Fruit fly (Drosophila melanogaster): ENCODE results near the gene CG32640.
"Not testable (repeated sequence)": the region's sequence is repeated elsewhere in the genome, so short reads cannot be mapped to it uniquely, and the experiment has no call there.

Gene CG32640

DNA sequence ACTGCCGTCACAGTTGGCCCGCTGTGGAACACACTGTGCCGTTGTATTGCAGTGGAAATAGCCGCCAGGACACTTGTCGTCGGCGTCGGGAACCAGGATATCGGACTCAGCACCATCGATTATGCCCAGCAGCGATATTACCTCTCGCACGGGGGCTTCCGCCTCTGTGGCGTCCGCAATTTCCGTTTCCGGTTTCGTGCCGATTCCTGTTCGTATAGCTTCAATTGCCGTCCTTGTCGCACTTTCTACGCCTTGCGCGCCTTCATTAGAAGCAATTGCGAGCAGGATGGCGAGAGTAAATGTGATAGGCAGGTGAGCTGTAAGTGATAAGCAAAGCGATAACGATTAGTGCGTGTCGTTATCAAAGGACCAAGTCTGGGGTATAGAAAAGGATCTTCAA, 4.9 kb upstream of the CG32640 start:
- TF ChIP-seq CG9705 (GFP tag; optimal IDR thresholded peaks at IDR 0.05) (no peak), ey (GFP tag; optimal IDR thresholded peaks at IDR 0.05) (no peak), h (GFP tag; optimal IDR thresholded peaks at IDR 0.05) (no peak), Dfd (GFP tag; optimal IDR thresholded peaks at IDR 0.05) (no peak), fru (GFP tag; optimal IDR thresholded peaks at IDR 0.05) (no peak), OdsH (GFP tag; optimal IDR thresholded peaks at IDR 0.05) (no peak), rgr (GFP tag; optimal IDR thresholded peaks at IDR 0.05) (no peak), N (GFP tag; optimal IDR thresholded peaks at IDR 0.05) (no peak), HLH106 (tag; optimal IDR thresholded peaks at IDR 0.05) (no peak), brk (GFP tag; optimal IDR thresholded peaks at IDR 0.05) (no peak), br (GFP tag; optimal IDR thresholded peaks at IDR 0.05) (no peak), Hr78 (GFP tag; optimal IDR thresholded peaks at IDR 0.05) (no peak), Abd-B (GFP tag; optimal IDR thresholded peaks at IDR 0.05) (no peak), GATAd (GFP tag; optimal IDR thresholded peaks at IDR 0.05) (no peak), dsf (GFP tag; optimal IDR thresholded peaks at IDR 0.05; ENCODE audit: borderline replicate concordance) (no peak), Hr83 (GFP tag; optimal IDR thresholded peaks at IDR 0.05; ENCODE audit: poor library complexity, severe bottlenecking) (no peak)

DNA sequence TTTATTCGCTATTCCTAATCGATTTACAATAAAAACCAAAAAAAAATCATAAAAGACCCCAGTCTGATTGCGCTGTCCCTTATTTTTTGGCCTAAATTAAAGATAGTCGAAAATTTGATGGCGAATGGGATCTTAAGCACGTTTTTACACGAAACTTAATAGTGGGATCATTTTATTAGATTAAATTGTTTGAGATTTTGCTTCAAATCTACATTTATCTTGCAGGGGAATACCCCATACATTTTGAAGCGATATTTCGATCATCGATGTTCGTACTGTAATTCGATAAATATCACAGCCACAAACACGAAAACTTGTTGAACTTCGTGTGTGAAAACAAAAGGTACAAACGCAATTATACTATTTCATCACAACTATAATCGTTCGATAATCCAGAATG, 6.4 kb downstream of the CG32640 start, which contains the start of gene CG32641:
Gene CG32641 (plus strand): TSS at position 301 of the 400 bp plus-strand sequence.
- not testable (repeated sequence) for TF ChIP-seq usp (GFP tag; optimal IDR thresholded peaks at IDR 0.05); psq (GFP tag; optimal IDR thresholded peaks at IDR 0.05); dsf (GFP tag; optimal IDR thresholded peaks at IDR 0.05; ENCODE audit: borderline replicate concordance)

DNA sequence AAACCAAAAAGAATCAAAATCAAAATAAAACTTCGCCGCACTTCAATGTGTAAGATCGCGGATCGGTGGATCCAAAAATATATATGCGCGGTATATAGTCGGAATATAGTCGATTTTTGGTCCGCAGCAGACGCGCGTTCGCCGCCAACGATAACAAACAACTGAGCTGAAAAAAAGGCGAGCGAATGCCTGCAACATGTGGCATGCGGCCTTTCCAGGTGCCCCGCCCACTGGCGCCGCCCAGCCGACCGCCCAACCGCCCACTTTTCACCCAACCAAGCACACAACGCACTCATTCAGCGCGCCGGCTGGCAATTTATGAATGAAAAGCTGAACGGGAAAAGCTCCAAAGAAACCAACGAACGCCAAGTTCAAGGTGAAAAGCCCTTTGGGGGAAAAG, 11.2 kb downstream of the CG32640 start, which contains the start of gene Lgr4:
Gene Lgr4 (minus strand): TSS at position 133 of the 400 bp plus-strand sequence.
- TF ChIP-seq Myc (optimal IDR thresholded peaks at IDR 0.05) (no peak), jim (GFP tag; optimal IDR thresholded peaks at IDR 0.05) (no peak), usp (GFP tag; optimal IDR thresholded peaks at IDR 0.05) (no peak), h (GFP tag; optimal IDR thresholded peaks at IDR 0.05) (no peak)

DNA sequence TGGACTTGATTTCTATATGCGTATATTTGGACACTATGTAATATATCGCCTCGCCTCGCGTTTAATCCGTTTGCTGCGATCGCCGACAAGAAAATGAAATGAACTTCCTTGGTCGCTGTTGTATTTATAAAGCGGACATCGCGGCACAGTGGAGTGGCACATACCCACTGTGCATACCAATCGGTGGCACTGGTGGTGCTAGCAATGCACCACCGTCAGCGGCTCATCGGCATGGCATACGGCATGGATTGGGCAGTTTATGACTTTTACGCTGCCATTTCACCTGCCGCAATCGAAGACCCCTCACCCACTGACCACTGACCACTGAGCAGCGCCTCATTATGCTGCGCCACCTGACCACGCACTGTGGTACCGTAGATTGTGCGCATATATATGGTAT, 14.0 kb downstream of the CG32640 start, which contains the start of gene CG12723:
Gene CG12723 (minus strand): TSS at position 101 of the 400 bp plus-strand sequence.
- TF ChIP-seq psq (GFP tag; optimal IDR thresholded peaks at IDR 0.05) (no peak), Hnf4 (GFP tag; optimal IDR thresholded peaks at IDR 0.05) (no peak), Abd-B (GFP tag; optimal IDR thresholded peaks at IDR 0.05) (no peak), HLH106 (tag; optimal IDR thresholded peaks at IDR 0.05) (no peak), Dfd (GFP tag; optimal IDR thresholded peaks at IDR 0.05) (no peak), Dif (GFP tag; optimal IDR thresholded peaks at IDR 0.05; ENCODE audit: partially characterized antibody) (no peak), CG9705 (GFP tag; optimal IDR thresholded peaks at IDR 0.05) (no peak)

DNA sequence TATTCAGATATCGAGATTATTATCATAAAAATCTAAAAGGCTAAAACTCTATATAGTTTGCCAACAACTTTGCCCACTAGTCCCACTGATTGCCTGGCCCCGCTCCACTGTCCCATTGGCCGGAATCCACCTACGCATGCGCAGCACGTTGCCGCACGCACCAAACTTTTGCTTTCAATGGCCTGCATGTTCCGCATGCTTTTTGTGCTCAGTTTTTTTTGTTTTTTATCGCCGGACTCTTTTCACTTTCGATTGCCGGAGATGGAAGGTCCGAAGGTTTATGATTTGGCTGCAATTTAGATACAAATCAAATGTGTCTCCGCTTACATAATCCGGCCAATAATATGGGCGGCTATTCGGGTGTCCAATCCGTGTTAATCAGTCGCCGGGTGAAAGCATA, 14.4 kb downstream of the CG32640 start:
- TF ChIP-seq CG9705 (GFP tag; optimal IDR thresholded peaks at IDR 0.05) (no peak), usp (GFP tag; optimal IDR thresholded peaks at IDR 0.05) (no peak), pan (optimal IDR thresholded peaks at IDR 0.05) (no peak), Dfd (GFP tag; optimal IDR thresholded peaks at IDR 0.05) (no peak), Jra (GFP tag; optimal IDR thresholded peaks at IDR 0.05) (no peak), fru (GFP tag; optimal IDR thresholded peaks at IDR 0.05) (no peak), GATAd (GFP tag; optimal IDR thresholded peaks at IDR 0.05) (no peak), woc (GFP tag; optimal IDR thresholded peaks at IDR 0.05) (no peak)

DNA sequence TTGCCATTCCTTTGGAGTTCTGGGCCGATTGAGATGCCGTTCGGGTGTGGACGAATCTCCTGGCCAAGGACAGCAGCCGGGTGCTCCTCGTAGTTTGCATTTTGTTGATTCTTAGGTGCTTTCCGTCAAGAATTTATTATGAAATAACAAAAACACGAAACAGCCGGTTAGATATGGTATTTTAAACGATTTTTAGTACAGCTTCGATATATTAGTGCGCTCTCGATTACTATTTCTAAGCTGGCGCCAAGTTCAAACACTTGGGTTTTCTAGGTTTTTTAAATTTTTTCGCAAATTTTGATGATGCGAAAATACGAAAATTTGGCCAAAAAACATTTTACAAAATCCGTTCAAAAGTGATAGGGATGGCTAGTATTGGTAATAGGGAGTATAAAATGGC, 16.4 kb downstream of the CG32640 start, which contains the start of gene Coq5:
Gene Coq5 (minus strand): TSS at position 303 of the 400 bp plus-strand sequence.
- TF ChIP-seq CrebA (GFP tag; optimal IDR thresholded peaks at IDR 0.05; ENCODE audit: borderline replicate concordance): no peak
- TF ChIP-seq N (GFP tag; optimal IDR thresholded peaks at IDR 0.05): no peak
- no peak for TF ChIP-seq tai (GFP tag; optimal IDR thresholded peaks at IDR 0.05)
- no peak for TF ChIP-seq Myc (optimal IDR thresholded peaks at IDR 0.05)
- TF ChIP-seq HLH106 (tag; optimal IDR thresholded peaks at IDR 0.05): no peak
- no peak for TF ChIP-seq Dfd (GFP tag; optimal IDR thresholded peaks at IDR 0.05)
- no peak for TF ChIP-seq sv (GFP tag; optimal IDR thresholded peaks at IDR 0.05)
- TF ChIP-seq sage (GFP tag; optimal IDR thresholded peaks at IDR 0.05): no peak
- no peak for TF ChIP-seq Sp1 (GFP tag; optimal IDR thresholded peaks at IDR 0.05)
- TF ChIP-seq Abd-B (GFP tag; optimal IDR thresholded peaks at IDR 0.05): no peak
- no peak for TF ChIP-seq dmrt93B (GFP tag; optimal IDR thresholded peaks at IDR 0.05)
- no peak for TF ChIP-seq Jra (GFP tag; optimal IDR thresholded peaks at IDR 0.05)
- TF ChIP-seq h (GFP tag; optimal IDR thresholded peaks at IDR 0.05): no peak
- no peak for TF ChIP-seq woc (GFP tag; optimal IDR thresholded peaks at IDR 0.05)
- TF ChIP-seq psq (GFP tag; optimal IDR thresholded peaks at IDR 0.05): no peak
- no peak for TF ChIP-seq Hr83 (GFP tag; optimal IDR thresholded peaks at IDR 0.05; ENCODE audit: poor library complexity, severe bottlenecking)
